Fruit fly (Drosophila melanogaster): ENCODE results near the gene anchor.

DNA sequence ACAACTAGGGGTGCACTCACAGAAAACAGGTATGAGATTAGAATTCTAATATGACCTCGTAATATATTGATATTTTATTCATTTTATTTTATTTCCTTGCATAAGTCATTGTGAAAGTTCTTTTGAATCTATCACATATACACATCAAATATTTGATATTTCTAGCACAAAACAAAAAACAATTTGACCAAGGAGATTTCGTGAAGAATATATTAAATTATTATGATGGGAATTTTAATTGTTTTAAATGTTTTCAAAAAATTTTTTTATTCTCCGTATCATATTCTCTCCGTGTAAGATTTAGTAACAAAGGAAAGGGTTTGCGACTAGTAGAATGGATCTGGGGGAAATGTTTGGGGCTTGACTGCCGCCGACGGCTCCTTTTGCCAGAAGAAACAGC, 43.2 kb upstream of the anchor start:
- no peak for TF ChIP-seq CG8478 (optimal IDR thresholded peaks at IDR 0.05)
- no peak for TF ChIP-seq CTCF (optimal IDR thresholded peaks at IDR 0.05)
